Worm (Caenorhabditis elegans): ENCODE results near the gene T23F11.2.

DNA sequence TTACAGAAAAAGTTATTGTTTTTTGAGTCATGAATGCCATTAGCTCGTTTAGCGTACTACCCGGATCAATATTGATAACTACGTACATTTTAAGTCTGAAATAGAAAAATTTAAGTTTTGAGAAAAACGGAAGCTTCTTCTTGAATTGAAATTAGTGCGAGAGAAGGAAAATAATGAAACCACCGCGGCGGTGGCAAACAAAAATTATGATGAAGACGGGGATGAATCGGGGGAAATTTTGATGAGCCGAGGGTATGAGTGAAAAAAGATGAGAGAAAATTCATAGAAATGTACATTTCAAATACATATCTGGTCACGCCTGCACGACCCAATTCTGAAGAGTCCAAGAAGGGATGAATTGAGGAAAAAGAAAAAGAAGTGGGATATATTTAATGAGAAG, 10.0 kb upstream of the T23F11.2 start, which contains the start of gene T23F11.4:
- TF ChIP-seq nhr-11 (tag; optimal IDR thresholded peaks at IDR 0.05) (no peak), lin-11 (tag; optimal IDR thresholded peaks at IDR 0.05) (no peak), dve-1 (tag; optimal IDR thresholded peaks at IDR 0.05) (no peak), sdc-2 (tag; optimal IDR thresholded peaks at IDR 0.05) (no peak), T23F11.4 (GFP tag; optimal IDR thresholded peaks at IDR 0.05) (no peak), unc-86 (tag; optimal IDR thresholded peaks at IDR 0.05) (no peak), ceh-45 (GFP tag; IDR thresholded peaks at IDR 0.05) (no peak), pat-9 (tag; optimal IDR thresholded peaks at IDR 0.05) (no peak), C08G9.2 (tag; optimal IDR thresholded peaks at IDR 0.05) (no peak), tbx-7 (tag; optimal IDR thresholded peaks at IDR 0.05) (no peak), elt-2 (tag; optimal IDR thresholded peaks at IDR 0.05) (no peak)

All from whole organism, late embryonic.